Fruit fly (Drosophila melanogaster): ENCODE data around the gene CG9988.
A peak's percentile ranks its signal among the peaks of the same experiment; 100 is the strongest.

Gene CG9988

dm6 chr3R:28623115-28623514 is 13.1 kb upstream of the CG9988 start:
- no peak for TF ChIP-seq topi (GFP tag; optimal IDR thresholded peaks at IDR 0.05)
- no peak for TF ChIP-seq Eip75B (GFP tag; optimal IDR thresholded peaks at IDR 0.05)
- no peak for TF ChIP-seq Lpt (GFP tag; optimal IDR thresholded peaks at IDR 0.05)
- TF ChIP-seq salr (GFP tag; optimal IDR thresholded peaks at IDR 0.05), result no peak
- TF ChIP-seq lz (GFP tag; optimal IDR thresholded peaks at IDR 0.05), result no peak
- no peak for TF ChIP-seq CG6163 (GFP tag; IDR thresholded peaks at IDR 0.05)
- TF ChIP-seq CG16779 (tag; optimal IDR thresholded peaks at IDR 0.05), result no peak
- no peak for TF ChIP-seq CG7368 (GFP tag; optimal IDR thresholded peaks at IDR 0.05)
- TF ChIP-seq pdm3 (GFP tag; optimal IDR thresholded peaks at IDR 0.05), result no peak
- no peak for TF ChIP-seq cyc (GFP tag; optimal IDR thresholded peaks at IDR 0.05)
- TF ChIP-seq CG6276 (GFP tag; optimal IDR thresholded peaks at IDR 0.05), result no peak
- TF ChIP-seq fd59A (GFP tag; optimal IDR thresholded peaks at IDR 0.05), result no peak
- TF ChIP-seq achi (GFP tag; optimal IDR thresholded peaks at IDR 0.05), result no peak
- TF ChIP-seq ss (GFP tag; optimal IDR thresholded peaks at IDR 0.05), result no peak
- TF ChIP-seq Hr39 (GFP tag; optimal IDR thresholded peaks at IDR 0.05), result no peak
- no peak for TF ChIP-seq CG1621 (tag; optimal IDR thresholded peaks at IDR 0.05)
- no peak for TF ChIP-seq Sox14 (GFP tag; optimal IDR thresholded peaks at IDR 0.05)
- TF ChIP-seq svp (GFP tag), result no peak

dm6 chr3R:28623564-28623963 is 12.6 kb upstream of the CG9988 start:
- TF ChIP-seq CG8119 (GFP tag; IDR thresholded peaks at IDR 0.05) (peak; percentile 59; the same call in 2 of the 3 replicates), fd85E (GFP tag; optimal IDR thresholded peaks at IDR 0.05) (no peak), acj6 (GFP tag; optimal IDR thresholded peaks at IDR 0.05) (peak; percentile 27), Sox15 (GFP tag; optimal IDR thresholded peaks at IDR 0.05) (no peak), CG10669 (GFP tag; optimal IDR thresholded peaks at IDR 0.05) (peak; percentile 38), CG31627 (GFP tag; optimal IDR thresholded peaks at IDR 0.05) (peak; percentile 29), CG11902 (GFP tag; optimal IDR thresholded peaks at IDR 0.05) (peak; percentile 20), Lpt (GFP tag; optimal IDR thresholded peaks at IDR 0.05) (peak; percentile 56), esn (GFP tag; optimal IDR thresholded peaks at IDR 0.05) (peak; percentile 56), CG6792 (GFP tag; optimal IDR thresholded peaks at IDR 0.05) (peak; percentile 37), Gug (GFP tag; IDR thresholded peaks at IDR 0.05) (peak; percentile 55), CG9139 (GFP tag; optimal IDR thresholded peaks at IDR 0.05) (no peak), spab (GFP tag; optimal IDR thresholded peaks at IDR 0.05) (peak; percentile 38), CG32006 (GFP tag; optimal IDR thresholded peaks at IDR 0.05) (peak; percentile 80), cyc (GFP tag; optimal IDR thresholded peaks at IDR 0.05) (peak; percentile 25), CG8632 (GFP tag; optimal IDR thresholded peaks at IDR 0.05) (peak; percentile 35), OdsH (GFP tag; optimal IDR thresholded peaks at IDR 0.05) (peak; percentile 67), lz (GFP tag; optimal IDR thresholded peaks at IDR 0.05) (peak; percentile 32), Blimp-1 (GFP tag; optimal IDR thresholded peaks at IDR 0.05) (no peak), Eip78C (GFP tag) (peak; percentile 94), CG11294 (GFP tag; IDR thresholded peaks at IDR 0.05) (peak; percentile 29; the same call in 1 of the 2 replicates), net (GFP tag; optimal IDR thresholded peaks at IDR 0.05) (peak; percentile 46), fd59A (GFP tag; optimal IDR thresholded peaks at IDR 0.05) (peak; percentile 27), Met (GFP tag; optimal IDR thresholded peaks at IDR 0.05) (peak; percentile 39), Ets96B (tag; optimal IDR thresholded peaks at IDR 0.05) (peak; percentile 40), CG11762 (GFP tag; optimal IDR thresholded peaks at IDR 0.05; ENCODE audit: insufficient read depth) (peak; percentile 65), CG3919 (GFP tag; optimal IDR thresholded peaks at IDR 0.05) (peak; percentile 51), Sox102F (GFP tag; optimal IDR thresholded peaks at IDR 0.05) (peak; percentile 29), dac (GFP tag; optimal IDR thresholded peaks at IDR 0.05) (no peak), salr (GFP tag; optimal IDR thresholded peaks at IDR 0.05) (peak in 1 of 2 experiments; percentile 2), CG6854 (GFP tag; optimal IDR thresholded peaks at IDR 0.05) (no peak), Hr38 (GFP tag; optimal IDR thresholded peaks at IDR 0.05) (no peak), CG16779 (tag; optimal IDR thresholded peaks at IDR 0.05) (no peak), CG6276 (GFP tag; optimal IDR thresholded peaks at IDR 0.05) (peak; percentile 57), CG3032 (tag; optimal IDR thresholded peaks at IDR 0.05) (peak; percentile 32), CG6163 (GFP tag; IDR thresholded peaks at IDR 0.05) (peak; percentile 61), CG6808 (GFP tag; optimal IDR thresholded peaks at IDR 0.05) (peak; percentile 11), ss (GFP tag; optimal IDR thresholded peaks at IDR 0.05) (peak in 1 of 2 experiments; percentile 38), Sox14 (GFP tag; optimal IDR thresholded peaks at IDR 0.05) (peak; percentile 36), Hr39 (GFP tag; optimal IDR thresholded peaks at IDR 0.05) (peak; percentile 43), Ets21C (GFP tag; optimal IDR thresholded peaks at IDR 0.05) (no peak), CG10631 (GFP tag; optimal IDR thresholded peaks at IDR 0.05) (peak; percentile 32)
